Worm (Caenorhabditis elegans) whole organism, L4 larva: ENCODE measurements around the gene F23A7.3.

Experiments used
- F26F4.8 ChIP-seq: fragments of 200-800 bp; sonication (Bioruptor generic); conservative IDR thresholded peaks from 2 replicates; pipeline ENCODE4 v1.3.6; 2022; ENCODE audit warnings: missing genetic modification characterization, missing compliant biosample characterization
- F44E2.7 ChIP-seq: fragments of 200-800 bp; sonication (Bioruptor generic); IDR thresholded peaks from 2 replicates; pipeline ENCODE4 v2.1.2; 2022; ENCODE audit warnings: missing genetic modification characterization, missing compliant biosample characterization
- T20F7.1 ChIP-seq: fragments of 200-800 bp; sonication (Bioruptor generic); optimal IDR thresholded peaks from 2 replicates; lab custom pipeline; 2018; ENCODE audit warnings: mild to moderate bottlenecking, missing genetic modification characterization, missing compliant biosample characterization
- Y48G9A.11 ChIP-seq: fragments of 200-800 bp; sonication (Bioruptor generic); IDR thresholded peaks from 2 replicates; pipeline ENCODE4 v1.3.6; 2022; ENCODE audit warnings: missing genetic modification reagents, missing genetic modification characterization, missing compliant biosample characterization
- Y5F2A.4 ChIP-seq: fragments of 200-800 bp; sonication (Bioruptor generic); optimal IDR thresholded peaks from 2 replicates; lab custom pipeline; 2018; ENCODE audit warnings: mild to moderate bottlenecking, missing genetic modification characterization, missing compliant biosample characterization
- Y75B8A.6 ChIP-seq: fragments of 200-800 bp; sonication (Bioruptor generic); IDR thresholded peaks from 2 replicates; pipeline ENCODE4 v1.3.6; 2022; ENCODE audit warnings: missing genetic modification reagents, missing genetic modification characterization, missing compliant biosample characterization
- ZK337.2 ChIP-seq: fragments of 200-800 bp; sonication (Bioruptor generic); IDR thresholded peaks from 2 replicates; pipeline ENCODE4 v1.3.6; 2022; ENCODE audit warnings: missing genetic modification reagents, missing genetic modification characterization, missing compliant biosample characterization
- aly-2 ChIP-seq: sonication (generic microtip); optimal IDR thresholded peaks from 2 replicates; lab custom pipeline; 2018; ENCODE audit warnings: missing biosample characterization, missing genetic modification characterization
- ceh-20 ChIP-seq: fragments of 200-800 bp; sonication (Bioruptor generic); IDR thresholded peaks from 2 replicates; pipeline ENCODE4 v1.3.6; 2022; ENCODE audit warnings: missing genetic modification reagents, missing genetic modification characterization, missing compliant biosample characterization
- ceh-44 ChIP-seq: fragments of 200-800 bp; sonication (Bioruptor generic); IDR thresholded peaks from 2 replicates; pipeline ENCODE4 v1.3.6; 2022; ENCODE audit warnings: missing genetic modification reagents, missing genetic modification characterization, missing compliant biosample characterization
- ceh-82 ChIP-seq: sonication (generic microtip); optimal IDR thresholded peaks from 2 replicates; lab custom pipeline; 2017; ENCODE audit warnings: missing biosample characterization, missing genetic modification characterization
- ces-1 ChIP-seq: fragments of 150-350 bp; sonication (generic microtip); optimal IDR thresholded peaks from 4 replicates; lab custom pipeline; 2014; ENCODE audit warnings: missing biosample characterization, missing genetic modification reagents, missing genetic modification characterization
- daf-8 ChIP-seq: fragments of 200-800 bp; sonication (Bioruptor generic); IDR thresholded peaks from 2 replicates; pipeline ENCODE4 v1.3.6; 2022; ENCODE audit warnings: missing genetic modification characterization, missing compliant biosample characterization
- dmd-6 ChIP-seq: fragments of 200-800 bp; sonication (Bioruptor generic); IDR thresholded peaks from 2 replicates; pipeline ENCODE4 v1.3.6; 2022; ENCODE audit warnings: missing genetic modification reagents, missing genetic modification characterization, missing compliant biosample characterization
- dpl-1 ChIP-seq: fragments of 150-350 bp; optimal IDR thresholded peaks from 2 replicates; lab custom pipeline; 2014; ENCODE audit warnings: missing biosample characterization, missing genetic modification reagents, missing genetic modification characterization
- dve-1 ChIP-seq: sonication (generic microtip); optimal IDR thresholded peaks from 2 replicates; lab custom pipeline; 2017; ENCODE audit warnings: antibody characterized with exemption, mild to moderate bottlenecking, missing genetic modification characterization, missing compliant biosample characterization; ENCODE audit not compliant: insufficient read depth
- fos-1 ChIP-seq: fragments of 150-350 bp; optimal IDR thresholded peaks from 2 replicates; lab custom pipeline; 2014; ENCODE audit warnings: missing biosample characterization, missing genetic modification characterization
- gei-8 ChIP-seq: fragments of 200-800 bp; sonication (Bioruptor generic); optimal IDR thresholded peaks from 2 replicates; lab custom pipeline; 2018; ENCODE audit warnings: mild to moderate bottlenecking, missing genetic modification characterization, missing compliant biosample characterization
- hlh-30 ChIP-seq: sonication (generic microtip); optimal IDR thresholded peaks from 2 replicates; lab custom pipeline; 2017; ENCODE audit warnings: antibody characterized with exemption, mild to moderate bottlenecking, missing genetic modification characterization, missing compliant biosample characterization; ENCODE audit not compliant: insufficient read depth
- hmg-1.1 ChIP-seq: fragments of 200-800 bp; sonication (Bioruptor generic); IDR thresholded peaks from 2 replicates; pipeline ENCODE4 v1.3.6; 2022; ENCODE audit warnings: missing genetic modification reagents, missing genetic modification characterization, missing compliant biosample characterization
- jun-1 ChIP-seq: fragments of 150-350 bp; optimal IDR thresholded peaks from 2 replicates; lab custom pipeline; 2014; ENCODE audit warnings: missing biosample characterization, missing genetic modification reagents, missing genetic modification characterization
- lim-7 ChIP-seq: fragments of 200-800 bp; sonication (Bioruptor generic); IDR thresholded peaks from 2 replicates; pipeline ENCODE4 v1.3.6; 2022; ENCODE audit warnings: missing genetic modification characterization, missing compliant biosample characterization
- lin-1 ChIP-seq: fragments of 200-800 bp; sonication (Bioruptor generic); IDR thresholded peaks from 2 replicates; pipeline ENCODE4 v1.3.6; 2022; ENCODE audit warnings: missing genetic modification reagents, missing genetic modification characterization, missing compliant biosample characterization
- lin-15B ChIP-seq: fragments of 150-350 bp; sonication (generic microtip); optimal IDR thresholded peaks from 3 replicates; lab custom pipeline; 2014; ENCODE audit warnings: missing biosample characterization, missing genetic modification characterization
- lin-29 ChIP-seq: fragments of 200-800 bp; sonication (Bioruptor generic); IDR thresholded peaks from 2 replicates; pipeline ENCODE4 v1.3.6; 2022; ENCODE audit warnings: missing genetic modification reagents, missing genetic modification characterization, missing compliant biosample characterization
- lin-39 ChIP-seq: fragments of 150-350 bp; optimal IDR thresholded peaks from 2 replicates; lab custom pipeline; 2014; ENCODE audit warnings: missing biosample characterization, missing genetic modification reagents, missing genetic modification characterization
- lir-3 ChIP-seq: sonication (generic microtip); optimal IDR thresholded peaks from 2 replicates; lab custom pipeline; 2016; ENCODE audit warnings: mild to moderate bottlenecking, missing genetic modification characterization, missing compliant biosample characterization
- madf-5 ChIP-seq, 2 experiments: fragments of 200-800 bp; sonication (Bioruptor generic); IDR thresholded peaks; 2 replicates each; pipeline ENCODE4 v1.3.6; 2022; ENCODE audit warnings: missing compliant biosample characterization in 2 of 2, missing genetic modification characterization in 2 of 2
- madf-9 ChIP-seq: fragments of 200-800 bp; sonication (Bioruptor generic); conservative IDR thresholded peaks from 2 replicates; pipeline ENCODE4 v1.3.6; 2022; ENCODE audit warnings: missing genetic modification reagents, missing genetic modification characterization, missing compliant biosample characterization
- mxl-2 ChIP-seq: fragments of 200-800 bp; sonication (Bioruptor generic); conservative IDR thresholded peaks from 2 replicates; pipeline ENCODE4 v1.3.6; 2022; ENCODE audit warnings: missing genetic modification reagents, missing genetic modification characterization, missing compliant biosample characterization
- mxl-3 ChIP-seq: fragments of 200-800 bp; sonication (Bioruptor generic); optimal IDR thresholded peaks from 2 replicates; lab custom pipeline; 2018; ENCODE audit warnings: mild to moderate bottlenecking, missing genetic modification characterization, missing compliant biosample characterization
- nhr-10 ChIP-seq: fragments of 150-350 bp; optimal IDR thresholded peaks from 2 replicates; lab custom pipeline; 2014; ENCODE audit warnings: missing biosample characterization, missing genetic modification characterization
- nhr-25 ChIP-seq: sonication (generic microtip); optimal IDR thresholded peaks from 2 replicates; lab custom pipeline; 2017; ENCODE audit warnings: missing genetic modification characterization, mild to moderate bottlenecking, missing compliant biosample characterization, antibody characterized with exemption, moderate library complexity, borderline replicate concordance; ENCODE audit not compliant: insufficient read depth
- nhr-28 ChIP-seq: fragments of 150-350 bp; optimal IDR thresholded peaks from 2 replicates; lab custom pipeline; 2014; ENCODE audit warnings: missing biosample characterization, missing genetic modification characterization
- nhr-41 ChIP-seq: fragments of 200-800 bp; sonication (Bioruptor generic); IDR thresholded peaks from 2 replicates; pipeline ENCODE4 v1.3.6; 2022; ENCODE audit warnings: missing genetic modification reagents, missing genetic modification characterization, missing compliant biosample characterization
- nhr-42 ChIP-seq: fragments of 200-800 bp; sonication (Bioruptor generic); IDR thresholded peaks from 2 replicates; pipeline ENCODE4 v1.3.6; 2022; ENCODE audit warnings: missing genetic modification characterization, missing compliant biosample characterization
- sdz-12 ChIP-seq: fragments of 200-800 bp; sonication (Bioruptor generic); optimal IDR thresholded peaks from 2 replicates; lab custom pipeline; 2018; ENCODE audit warnings: mild to moderate bottlenecking, missing genetic modification characterization, missing compliant biosample characterization
- set-16 ChIP-seq: fragments of 200-800 bp; sonication (Bioruptor generic); IDR thresholded peaks from 2 replicates; pipeline ENCODE4 v1.3.6; 2022; ENCODE audit warnings: missing genetic modification reagents, missing genetic modification characterization, missing compliant biosample characterization
- tra-1 ChIP-seq: fragments of 200-800 bp; sonication (Bioruptor generic); IDR thresholded peaks from 2 replicates; pipeline ENCODE4 v1.3.6; 2022; ENCODE audit warnings: missing genetic modification reagents, missing genetic modification characterization, missing compliant biosample characterization
- unc-62 ChIP-seq, 3 experiments: fragments of 150-350 bp in 1 of 3; sonication (generic microtip); optimal IDR thresholded peaks in 2 of 3; peaks in 1 of 3; 1 replicate in 1 of 3; 2 replicates in 2 of 3; lab custom pipeline; 2014 to 2017; ENCODE audit warnings: missing biosample characterization in 3 of 3, missing genetic modification characterization in 3 of 3, missing genetic modification reagents in 3 of 3, missing genotype in 1 of 3
- vab-7 ChIP-seq: fragments of 200-800 bp; sonication (Bioruptor generic); IDR thresholded peaks from 2 replicates; pipeline ENCODE4 v1.3.6; 2022; ENCODE audit warnings: missing genetic modification reagents, missing genetic modification characterization, missing compliant biosample characterization
- zfp-2 ChIP-seq: sonication (generic microtip); optimal IDR thresholded peaks from 2 replicates; lab custom pipeline; 2016; ENCODE audit warnings: mild to moderate bottlenecking, missing genetic modification characterization, missing compliant biosample characterization
- ztf-11 ChIP-seq: fragments of 150-350 bp; optimal IDR thresholded peaks from 2 replicates; lab custom pipeline; 2014; ENCODE audit warnings: missing biosample characterization, missing genetic modification characterization

F23A7.3 gene

DNA sequence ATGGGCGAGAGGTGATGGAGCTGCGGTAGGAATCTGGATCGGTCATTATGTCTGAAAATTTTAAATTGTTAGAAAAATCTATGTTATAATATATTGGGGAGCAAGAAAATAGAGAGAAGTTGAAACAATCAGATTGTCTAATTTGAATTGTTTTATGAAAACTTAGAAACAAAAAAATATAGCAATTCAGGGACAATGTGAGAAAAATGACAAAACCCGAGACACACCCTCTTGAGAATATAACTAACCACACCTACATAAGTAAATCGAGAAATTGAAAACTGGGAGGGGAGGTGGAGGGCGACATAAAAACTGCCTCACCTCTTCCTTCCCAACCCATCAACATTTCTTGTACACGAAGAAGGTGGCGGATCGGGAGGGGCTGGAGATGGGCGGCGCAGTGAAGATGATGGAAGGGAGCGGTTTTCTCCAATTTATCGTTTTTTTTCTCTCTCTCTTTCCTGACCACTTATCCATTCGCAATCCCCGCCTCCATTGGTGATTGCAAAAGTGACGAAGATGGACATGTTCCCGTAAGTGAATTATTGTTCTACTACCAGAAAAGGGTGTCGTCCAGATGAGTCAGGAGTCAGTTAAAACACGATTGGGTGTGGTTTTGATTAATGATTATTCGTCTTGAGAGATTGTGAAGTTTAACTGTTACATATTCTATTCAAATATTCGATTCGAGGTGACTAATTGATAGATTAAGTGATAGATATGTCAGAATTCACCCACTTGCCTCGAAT lies 46.0 kb downstream of the F23A7.3 start, which contains the start of gene mua-6:
TSS of gene mua-6 (minus strand) at position 51 of the 749 bp plus-strand sequence.
- TF ChIP-seq lin-29 (GFP tag; lab: Robert Waterston, UW) (no peak), lin-1 (GFP tag; lab: Robert Waterston, UW) (no peak), dmd-6 (GFP tag; lab: Robert Waterston, UW) (0 out of 2 replicates have a peak, but pooled peaks have one; percentile 8), unc-62 (GFP tag; optimal IDR thresholded peaks at IDR 0.05 in 1 of 2; lab: Kevin White, UChicago) (peak in 1 of 2 experiments; percentile 12), unc-62 (tag; optimal IDR thresholded peaks at IDR 0.05; lab: Kevin White, UChicago) (no peak), mxl-3 (GFP tag; lab: Kevin White, UChicago) (peak; percentile 40), set-16 (0 out of 2 replicates have a peak, but pooled peaks have one; percentile 6)
- TF ChIP-seq, all 104 proteins: peak for 4

- TF ChIP-seq hlh-30 (tag; lab: Kevin White, UChicago) (no peak), aly-2 (no peak), dmd-6 (GFP tag; lab: Robert Waterston, UW) (no peak), T20F7.1 (GFP tag; lab: Kevin White, UChicago) (no peak), nhr-41 (no peak), lin-39 (no peak), Y75B8A.6 (GFP tag; lab: Robert Waterston, UW) (no peak), sdz-12 (GFP tag; lab: Kevin White, UChicago) (no peak), ztf-11 (tag; lab: Kevin White, UChicago) (no peak), F44E2.7 (GFP tag; lab: Robert Waterston, UW) (no peak), dve-1 (no peak)
Measured at ce11 chrX:16269969-16270368, 50.2 kb downstream of the F23A7.3 start, which contains the start of gene ifa-3. Gene ifa-3 (minus strand): TSS chrX:16270069.

DNA sequence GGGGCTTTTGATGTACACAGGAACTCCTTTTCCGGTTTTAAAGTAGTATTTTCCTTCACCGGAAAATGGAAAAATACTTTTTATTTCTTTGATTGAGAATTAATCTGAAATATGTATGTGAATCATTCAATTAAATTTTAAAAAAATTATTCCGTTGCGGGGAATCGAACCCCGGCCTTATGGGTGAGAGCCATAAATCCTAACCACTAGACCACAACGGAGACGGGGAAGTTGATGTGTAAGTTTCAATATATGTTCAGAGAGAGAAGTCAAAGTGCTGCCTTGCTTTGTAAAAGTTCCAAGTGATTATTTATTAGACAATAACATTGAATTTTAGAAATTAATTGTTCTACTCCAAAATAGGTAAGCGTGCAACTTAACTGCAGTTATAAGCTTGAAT lies 51.3 kb downstream of the F23A7.3 start:
- peak; percentile 4 for TF ChIP-seq dpl-1
- TF ChIP-seq nhr-28: peak; percentile 27
- TF ChIP-seq zfp-2 (tag; lab: Kevin White, UChicago): no peak
- TF ChIP-seq ZK337.2 (GFP tag; lab: Robert Waterston, UW): peak; percentile 46; the same call in 1 of the 2 replicates
- TF ChIP-seq nhr-41: peak; percentile 34; the same call in 1 of the 2 replicates
- no peak for TF ChIP-seq ces-1 (GFP tag; lab: Kevin White, UChicago)
- no peak for TF ChIP-seq daf-8 (GFP tag; lab: Robert Waterston, UW)
- peak; percentile 86 for TF ChIP-seq vab-7
- peak; percentile 63; the same call in 1 of the 2 replicates for TF ChIP-seq hmg-1.1
- peak; percentile 49 for TF ChIP-seq lir-3 (tag; lab: Kevin White, UChicago)
- peak; percentile 51; the same call in 1 of the 2 replicates for TF ChIP-seq ceh-44 (GFP tag; lab: Robert Waterston, UW)
- TF ChIP-seq tra-1: peak; percentile 53; the same call in 1 of the 2 replicates
- TF ChIP-seq madf-5 (GFP tag; IDR thresholded peaks at IDR 0.05; lab: Robert Waterston, UW): peak in 1 of 2 experiments; percentile 73; a peak in 1 of 4 replicates
- TF ChIP-seq F44E2.7 (GFP tag; lab: Robert Waterston, UW): 0 out of 2 replicates have a peak, but pooled peaks have one; percentile 34
- no peak for TF ChIP-seq jun-1 (tag; lab: Kevin White, UChicago)
- TF ChIP-seq madf-9 (GFP tag; lab: Robert Waterston, UW): peak; percentile 47; the same call in 1 of the 2 replicates
- peak; percentile 53 for TF ChIP-seq gei-8 (GFP tag; lab: Kevin White, UChicago)
- TF ChIP-seq nhr-10 (tag; lab: Kevin White, UChicago): no peak
- TF ChIP-seq mxl-2 (GFP tag; lab: Robert Waterston, UW): 0 out of 2 replicates have a peak, but pooled peaks have one; percentile 21
- TF ChIP-seq F26F4.8 (GFP tag; lab: Robert Waterston, UW): peak; percentile 68; the same call in 1 of the 2 replicates
- TF ChIP-seq nhr-42 (GFP tag; lab: Robert Waterston, UW): no peak
- no peak for TF ChIP-seq Y5F2A.4
- TF ChIP-seq lim-7 (GFP tag; lab: Robert Waterston, UW): peak; percentile 86
- no peak for TF ChIP-seq lin-15B (tag; lab: Kevin White, UChicago)
- TF ChIP-seq fos-1 (tag; lab: Kevin White, UChicago): no peak
- TF ChIP-seq ceh-82 (tag; lab: Kevin White, UChicago): no peak
- TF ChIP-seq Y48G9A.11: 0 out of 2 replicates have a peak, but pooled peaks have one; percentile 52
- no peak for TF ChIP-seq nhr-25 (tag; lab: Kevin White, UChicago)
- TF ChIP-seq dve-1: peak; percentile 65
- peak; percentile 22; the same call in 1 of the 2 replicates for TF ChIP-seq ceh-20 (GFP tag; lab: Robert Waterston, UW)
